Fruit fly (Drosophila melanogaster) whole organism, embryonic: ENCODE results near the gene TwdlM.

Experiments used
- C15 ChIP-seq: fragments of 200-800 bp; sonication (Bioruptor generic); IDR thresholded peaks from 3 replicates; pipeline ENCODE4 v1.3.6; 2022; ENCODE audit warnings: missing biosample characterization, missing genetic modification characterization
- CG10147 ChIP-seq: fragments of 200-800 bp; sonication (Bioruptor generic); optimal IDR thresholded peaks from 2 replicates; lab custom pipeline; 2019; ENCODE audit warnings: missing biosample characterization, mild to moderate bottlenecking, missing genetic modification characterization, moderate library complexity
- CG10209 ChIP-seq: fragments of 200-800 bp; sonication (Bioruptor generic); optimal IDR thresholded peaks from 3 replicates; lab custom pipeline; 2017; ENCODE audit warnings: missing biosample characterization, mild to moderate bottlenecking, missing genetic modification characterization, missing genetic modification reagents
- CG10321 ChIP-seq: fragments of 200-800 bp; sonication (Bioruptor generic); IDR thresholded peaks from 2 replicates; pipeline ENCODE4 v1.3.6; 2022; ENCODE audit warnings: missing biosample characterization, missing genetic modification characterization
- CG10366 ChIP-seq: fragments of 200-800 bp; sonication (Bioruptor generic); IDR thresholded peaks from 2 replicates; pipeline ENCODE4 v1.3.6; 2022; ENCODE audit warnings: missing biosample characterization, missing genetic modification characterization
- CG10543 ChIP-seq: fragments of 200-800 bp; sonication (Bioruptor generic); optimal IDR thresholded peaks from 3 replicates; lab custom pipeline; 2017; ENCODE audit warnings: missing biosample characterization, mild to moderate bottlenecking, missing genetic modification characterization, moderate library complexity
- CG12769 ChIP-seq: fragments of 200-800 bp; sonication (Bioruptor generic); optimal IDR thresholded peaks from 2 replicates; lab custom pipeline; 2019; ENCODE audit warnings: missing biosample characterization, mild to moderate bottlenecking, missing genetic modification characterization, moderate library complexity
- CG14965 ChIP-seq: fragments of 200-800 bp; sonication (Bioruptor generic); optimal IDR thresholded peaks from 2 replicates; lab custom pipeline; 2016; ENCODE audit warnings: missing biosample characterization, missing genetic modification characterization, borderline replicate concordance
- CG17359 ChIP-seq: fragments of 200-800 bp; sonication (Bioruptor generic); optimal IDR thresholded peaks from 3 replicates; lab custom pipeline; 2018; ENCODE audit warnings: missing biosample characterization, mild to moderate bottlenecking, missing genetic modification characterization, moderate library complexity
- CG2712 ChIP-seq: fragments of 200-800 bp; optimal IDR thresholded peaks from 3 replicates; lab custom pipeline; 2019; ENCODE audit warnings: missing biosample characterization, mild to moderate bottlenecking, missing genetic modification characterization, moderate library complexity
- CG2875 ChIP-seq: fragments of 200-800 bp; sonication (Bioruptor generic); optimal IDR thresholded peaks from 2 replicates; lab custom pipeline; 2017; ENCODE audit warnings: missing biosample characterization, mild to moderate bottlenecking, missing genetic modification characterization, missing genetic modification reagents
- CG34376 ChIP-seq: fragments of 200-800 bp; sonication (Bioruptor generic); optimal IDR thresholded peaks from 2 replicates; lab custom pipeline; 2018; ENCODE audit warnings: missing biosample characterization, mild to moderate bottlenecking, missing genetic modification characterization
- CG7745 ChIP-seq: fragments of 200-800 bp; sonication (Bioruptor generic); optimal IDR thresholded peaks from 2 replicates; lab custom pipeline; 2018; ENCODE audit warnings: missing biosample characterization, mild to moderate bottlenecking, missing genetic modification characterization, moderate library complexity
- CG7786 ChIP-seq: fragments of 200-800 bp; sonication (Bioruptor generic); optimal IDR thresholded peaks from 2 replicates; lab custom pipeline; 2016; ENCODE audit warnings: missing biosample characterization, missing genetic modification characterization
- Doc3 ChIP-seq: fragments of 200-800 bp; sonication (Bioruptor generic); IDR thresholded peaks from 3 replicates; pipeline ENCODE4 v1.3.6; 2022; ENCODE audit warnings: missing biosample characterization, missing genetic modification characterization; ENCODE audit not compliant: partially characterized antibody
- Drgx ChIP-seq: fragments of 200-800 bp; sonication (Bioruptor generic); IDR thresholded peaks from 2 replicates; pipeline ENCODE4 v1.3.6; 2022; ENCODE audit warnings: missing biosample characterization, missing genetic modification characterization
- Fer2 ChIP-seq: fragments of 200-800 bp; sonication (Bioruptor generic); optimal IDR thresholded peaks from 2 replicates; lab custom pipeline; 2018; ENCODE audit warnings: missing biosample characterization, mild to moderate bottlenecking, missing genetic modification characterization, moderate library complexity
- GATAe ChIP-seq: fragments of 200-800 bp; sonication (Bioruptor generic); conservative IDR thresholded peaks from 2 replicates; pipeline ENCODE4 v1.3.6; 2022; ENCODE audit warnings: missing biosample characterization, missing genetic modification characterization
- HLH54F ChIP-seq: fragments of 200-800 bp; sonication (Bioruptor generic); optimal IDR thresholded peaks from 3 replicates; lab custom pipeline; 2016; ENCODE audit warnings: missing biosample characterization, missing genetic modification characterization
- HmgZ ChIP-seq: fragments of 200-800 bp; sonication (Bioruptor generic); optimal IDR thresholded peaks from 2 replicates; lab custom pipeline; 2018; ENCODE audit warnings: missing biosample characterization, mild to moderate bottlenecking, missing genetic modification characterization
- Kr ChIP-seq: fragments of 200-800 bp; sonication (Bioruptor generic); optimal IDR thresholded peaks from 2 replicates; lab custom pipeline; 2017; ENCODE audit warnings: missing biosample characterization, mild to moderate bottlenecking, missing genetic modification characterization
- Lim3 ChIP-seq: fragments of 200-800 bp; sonication (Bioruptor generic); IDR thresholded peaks from 2 replicates; pipeline ENCODE4 v1.3.6; 2022; ENCODE audit warnings: missing biosample characterization, missing genetic modification characterization
- Sin3A ChIP-seq: fragments of >200 bp; optimal IDR thresholded peaks from 2 replicates; lab custom pipeline; 2018
- caup ChIP-seq: fragments of 200-800 bp; sonication (Bioruptor generic); optimal IDR thresholded peaks from 3 replicates; lab custom pipeline; 2017; ENCODE audit warnings: missing biosample characterization, mild to moderate bottlenecking, missing genetic modification characterization, moderate library complexity; ENCODE audit not compliant: severe bottlenecking
- cg ChIP-seq: fragments of 200-800 bp; sonication (Bioruptor generic); optimal IDR thresholded peaks from 3 replicates; lab custom pipeline; 2019; ENCODE audit warnings: missing biosample characterization, mild to moderate bottlenecking, missing genetic modification characterization, moderate library complexity
- chinmo ChIP-seq: fragments of 200-800 bp; sonication (Bioruptor generic); IDR thresholded peaks from 4 replicates; pipeline ENCODE4 v1.3.6; 2022; ENCODE audit warnings: missing biosample characterization, missing genetic modification characterization; ENCODE audit not compliant: partially characterized antibody
- crol ChIP-seq: fragments of 200-800 bp; sonication (Bioruptor generic); IDR thresholded peaks from 2 replicates; pipeline ENCODE4 v1.3.6; 2022; ENCODE audit warnings: missing biosample characterization, missing genetic modification characterization
- exex ChIP-seq: fragments of 200-800 bp; sonication (Bioruptor generic); optimal IDR thresholded peaks from 4 replicates; lab custom pipeline; 2018; ENCODE audit warnings: missing biosample characterization, mild to moderate bottlenecking, missing genetic modification characterization, moderate library complexity
- fd96Cb ChIP-seq: fragments of 200-800 bp; sonication (Bioruptor generic); optimal IDR thresholded peaks from 2 replicates; lab custom pipeline; 2018; ENCODE audit warnings: missing biosample characterization, mild to moderate bottlenecking, missing genetic modification characterization, moderate library complexity
- ftz-f1 ChIP-seq: fragments of 200-800 bp; sonication (Bioruptor generic); optimal IDR thresholded peaks from 2 replicates; lab custom pipeline; 2016; ENCODE audit warnings: missing biosample characterization, missing genetic modification characterization
- gcm2 ChIP-seq: fragments of 200-800 bp; sonication (Bioruptor generic); optimal IDR thresholded peaks from 2 replicates; lab custom pipeline; 2016; ENCODE audit warnings: missing biosample characterization, missing genetic modification characterization
- grn ChIP-seq: fragments of 200-800 bp; sonication (Bioruptor generic); optimal IDR thresholded peaks from 3 replicates; lab custom pipeline; 2017; ENCODE audit warnings: missing biosample characterization, missing genetic modification characterization
- ken ChIP-seq: fragments of 200-800 bp; sonication (Bioruptor generic); IDR thresholded peaks from 3 replicates; pipeline ENCODE4 v1.3.6; 2022; ENCODE audit warnings: missing biosample characterization, missing genetic modification characterization
- lab ChIP-seq: fragments of 200-800 bp; sonication (Bioruptor generic); optimal IDR thresholded peaks from 3 replicates; lab custom pipeline; 2017; ENCODE audit warnings: missing biosample characterization, missing genetic modification characterization, mild to moderate bottlenecking, moderate library complexity, missing genetic modification reagents
- lmd ChIP-seq: fragments of 200-800 bp; sonication (Bioruptor generic); IDR thresholded peaks from 2 replicates; pipeline ENCODE4 v1.3.6; 2022; ENCODE audit warnings: missing biosample characterization, missing genetic modification characterization
- maf-S ChIP-seq: fragments of 200-800 bp; sonication (Bioruptor generic); optimal IDR thresholded peaks from 2 replicates; lab custom pipeline; 2016; ENCODE audit warnings: missing biosample characterization, missing genetic modification characterization
- mirr ChIP-seq: fragments of 200-800 bp; sonication (Bioruptor generic); optimal IDR thresholded peaks from 3 replicates; lab custom pipeline; 2018; ENCODE audit warnings: missing biosample characterization, mild to moderate bottlenecking, missing genetic modification characterization
- phol ChIP-seq: fragments of 200-800 bp; sonication (Bioruptor generic); optimal IDR thresholded peaks from 3 replicates; lab custom pipeline; 2018; ENCODE audit warnings: missing biosample characterization, mild to moderate bottlenecking, missing genetic modification characterization, moderate library complexity
- psq ChIP-seq: fragments of 200-800 bp; sonication (Bioruptor generic); optimal IDR thresholded peaks from 2 replicates; lab custom pipeline; 2017; ENCODE audit warnings: missing biosample characterization, missing genetic modification characterization
- repo ChIP-seq: fragments of 200-800 bp; sonication (Bioruptor generic); optimal IDR thresholded peaks from 2 replicates; lab custom pipeline; 2016; ENCODE audit warnings: missing biosample characterization, missing genetic modification characterization
- sd ChIP-seq: fragments of 200-800 bp; sonication (Bioruptor generic); optimal IDR thresholded peaks from 3 replicates; lab custom pipeline; 2018; ENCODE audit warnings: missing biosample characterization, mild to moderate bottlenecking, missing genetic modification characterization, moderate library complexity
- seq ChIP-seq: fragments of 200-800 bp; sonication (Bioruptor generic); IDR thresholded peaks from 2 replicates; pipeline ENCODE4 v1.3.6; 2022; ENCODE audit warnings: missing biosample characterization, missing genetic modification characterization
- sim ChIP-seq: fragments of 200-800 bp; sonication (Bioruptor generic); IDR thresholded peaks from 2 replicates; pipeline ENCODE4 v1.3.6; 2022; ENCODE audit warnings: missing biosample characterization, missing genetic modification characterization
- sug ChIP-seq: fragments of 200-800 bp; optimal IDR thresholded peaks from 2 replicates; lab custom pipeline; 2019; ENCODE audit warnings: missing biosample characterization, mild to moderate bottlenecking, missing genetic modification characterization, moderate library complexity
- z ChIP-seq: fragments of 200-800 bp; sonication (Bioruptor generic); IDR thresholded peaks from 3 replicates; pipeline ENCODE4 v1.3.6; 2022; ENCODE audit warnings: missing biosample characterization, missing genetic modification characterization
- zen ChIP-seq: fragments of 200-800 bp; sonication (Bioruptor generic); optimal IDR thresholded peaks from 3 replicates; lab custom pipeline; 2018; ENCODE audit warnings: missing biosample characterization, mild to moderate bottlenecking, missing genetic modification characterization, moderate library complexity
- zfh1 ChIP-seq: fragments of 200-800 bp; sonication (Bioruptor generic); IDR thresholded peaks from 3 replicates; pipeline ENCODE4 v1.3.6; 2022; ENCODE audit warnings: missing biosample characterization, missing genetic modification characterization

Gene TwdlM

DNA sequence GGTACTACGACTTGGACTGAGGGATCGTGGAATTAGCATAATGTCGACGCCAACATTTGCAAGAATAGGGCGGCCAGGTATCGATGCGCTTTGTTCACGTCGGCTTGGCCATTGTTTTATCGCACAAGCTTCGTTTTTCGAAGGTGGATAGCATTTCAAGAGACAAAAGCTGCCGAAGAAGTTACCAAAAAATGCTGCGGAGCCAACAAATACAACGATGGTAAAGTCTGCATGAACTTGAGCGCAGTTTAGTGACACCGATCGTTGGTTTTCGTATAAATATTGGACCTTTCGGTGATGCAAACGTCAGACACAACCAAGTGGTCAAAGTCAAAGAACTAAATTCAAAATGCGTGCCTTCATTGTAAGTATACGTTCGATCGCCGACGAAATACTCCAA lies at the start of gene TwdlM:
TwdlM (plus strand) TSS at position 301 of the 400 bp plus-strand sequence.
- no peak for TF ChIP-seq psq (GFP tag; lab: Kevin White, UChicago)
- TF ChIP-seq grn (GFP tag; lab: Kevin White, UChicago) = no peak
- no peak for TF ChIP-seq ken (GFP tag; lab: Robert Waterston, UW)
- 0 out of 4 replicates have a peak, but pooled peaks have one; percentile 60 for TF ChIP-seq chinmo (GFP tag; lab: Robert Waterston, UW)
- no peak for TF ChIP-seq lmd
- TF ChIP-seq zfh1 (GFP tag; lab: Robert Waterston, UW) = no peak
- TF ChIP-seq zen = no peak
- TF ChIP-seq Lim3 = no peak
- TF ChIP-seq z = no peak
- TF ChIP-seq, all 482 proteins: peak for 1

DNA sequence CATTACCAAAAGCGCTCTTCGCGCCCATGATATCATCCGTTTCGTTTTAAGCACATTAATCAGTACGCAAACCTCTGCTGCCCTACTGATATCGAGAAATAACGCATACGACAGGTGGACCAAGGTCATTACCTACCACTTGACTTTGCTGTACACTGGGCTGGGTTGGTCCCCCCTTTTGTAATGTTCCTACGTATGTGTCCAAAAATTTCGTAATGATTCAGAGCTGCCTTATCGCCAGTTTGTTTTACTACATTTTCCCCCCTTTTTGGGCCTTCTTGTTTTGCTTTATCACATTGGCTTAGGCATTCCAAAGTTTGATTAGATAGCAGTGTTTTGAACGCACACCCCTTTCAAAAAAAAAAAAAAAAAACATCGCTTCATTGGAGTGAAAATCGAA lies 48.5 kb upstream of the TwdlM start:
- TF ChIP-seq mirr (GFP tag; lab: Kevin White, UChicago) = peak; percentile 90
- no peak for TF ChIP-seq gcm2 (GFP tag; lab: Kevin White, UChicago)
- TF ChIP-seq C15 (GFP tag; lab: Robert Waterston, UW) = no peak
- TF ChIP-seq exex = peak; percentile 54
- peak; percentile 45 for TF ChIP-seq CG10543
- TF ChIP-seq lab (GFP tag; lab: Kevin White, UChicago) = peak; percentile 22
- TF ChIP-seq fd96Cb (tag; lab: Kevin White, UChicago) = no peak
- TF ChIP-seq phol (tag; lab: Kevin White, UChicago) = no peak
- no peak for TF ChIP-seq CG10147 (GFP tag; lab: Kevin White, UChicago)
- TF ChIP-seq CG2875 (GFP tag; lab: Kevin White, UChicago) = no peak
- TF ChIP-seq sd (tag; lab: Kevin White, UChicago) = peak; percentile 96
- TF ChIP-seq caup (GFP tag; lab: Kevin White, UChicago) = peak; percentile 3
- TF ChIP-seq ftz-f1 (GFP tag; lab: Kevin White, UChicago) = peak; percentile 71
- TF ChIP-seq cg (GFP tag; lab: Kevin White, UChicago) = no peak
- TF ChIP-seq maf-S (GFP tag; lab: Kevin White, UChicago) = no peak
- 0 out of 4 replicates have a peak, but pooled peaks have one; percentile 49 for TF ChIP-seq chinmo (GFP tag; lab: Robert Waterston, UW)
- TF ChIP-seq Drgx (GFP tag; lab: Robert Waterston, UW) = no peak
- TF ChIP-seq sim = no peak
- TF ChIP-seq CG10209 (GFP tag; lab: Kevin White, UChicago) = no peak
- TF ChIP-seq CG12769 = peak; percentile 2
- TF ChIP-seq Sin3A = no peak
- no peak for TF ChIP-seq CG10366 (GFP tag; lab: Robert Waterston, UW)
- no peak for TF ChIP-seq CG2712
- TF ChIP-seq CG7745 (tag; lab: Kevin White, UChicago) = no peak
- peak; percentile 88 for TF ChIP-seq GATAe (GFP tag; lab: Robert Waterston, UW)
- peak; percentile 46 for TF ChIP-seq HmgZ (tag; lab: Kevin White, UChicago)
- no peak for TF ChIP-seq seq
- TF ChIP-seq repo (GFP tag; lab: Kevin White, UChicago) = no peak
- TF ChIP-seq crol (GFP tag; lab: Robert Waterston, UW) = 0 out of 2 replicates have a peak, but pooled peaks have one; percentile 21
- no peak for TF ChIP-seq HLH54F (GFP tag; lab: Kevin White, UChicago)
- TF ChIP-seq CG7786 (GFP tag; lab: Kevin White, UChicago) = no peak
- TF ChIP-seq CG17359 (tag; lab: Kevin White, UChicago) = no peak
- TF ChIP-seq CG10321 (GFP tag; lab: Robert Waterston, UW) = no peak
- TF ChIP-seq sug (tag; lab: Kevin White, UChicago) = peak; percentile 81
- TF ChIP-seq Fer2 (tag; lab: Kevin White, UChicago) = no peak
- no peak for TF ChIP-seq CG14965 (GFP tag; lab: Kevin White, UChicago)
- TF ChIP-seq Kr (GFP tag; lab: Kevin White, UChicago) = no peak
- peak; percentile 89 for TF ChIP-seq CG34376 (GFP tag; lab: Kevin White, UChicago)
- TF ChIP-seq Doc3 (GFP tag; lab: Robert Waterston, UW) = no peak
